Worm (Caenorhabditis elegans) whole organism, midembryonic: ENCODE results near the gene F52E4.5.

Experiments
- T22C8.4 ChIP-seq: fragments of 200-800 bp; sonication (Bioruptor generic); IDR thresholded peaks from 2 replicates; pipeline ENCODE4 v1.3.6; 2022; ENCODE audit warnings: missing genetic modification characterization, missing compliant biosample characterization
- cog-1 ChIP-seq: sonication (generic microtip); optimal IDR thresholded peaks from 2 replicates; lab custom pipeline; 2016; ENCODE audit warnings: missing genetic modification characterization, missing compliant biosample characterization
- flt-1 ChIP-seq: fragments of 200-800 bp; sonication (Bioruptor generic); IDR thresholded peaks from 2 replicates; pipeline ENCODE4 v1.3.6; 2022; ENCODE audit warnings: missing genetic modification characterization, missing compliant biosample characterization
- klf-2 ChIP-seq: fragments of 200-800 bp; sonication (Bioruptor generic); conservative IDR thresholded peaks from 2 replicates; pipeline ENCODE4 v1.3.6; 2022; ENCODE audit warnings: missing genetic modification reagents, missing genetic modification characterization, missing compliant biosample characterization
- med-1 ChIP-seq: sonication (generic microtip); optimal IDR thresholded peaks from 2 replicates; lab custom pipeline; 2017; ENCODE audit warnings: missing genetic modification characterization, mild to moderate bottlenecking, missing compliant biosample characterization, antibody characterized with exemption, missing genetic modification reagents; ENCODE audit not compliant: insufficient read depth
- ref-1 ChIP-seq: fragments of 200-800 bp; sonication (Bioruptor generic); conservative IDR thresholded peaks from 2 replicates; pipeline ENCODE4 v1.3.6; 2022; ENCODE audit warnings: missing genetic modification reagents, missing genetic modification characterization, missing compliant biosample characterization
- tab-1 ChIP-seq: fragments of 200-800 bp; sonication (Bioruptor generic); IDR thresholded peaks from 2 replicates; pipeline ENCODE4 v1.3.6; 2022; ENCODE audit warnings: missing genetic modification characterization, missing compliant biosample characterization
- ztf-23 ChIP-seq: fragments of 200-800 bp; sonication (Bioruptor generic); IDR thresholded peaks from 2 replicates; pipeline ENCODE4 v1.3.6; 2022; ENCODE audit warnings: missing genetic modification reagents, missing genetic modification characterization, missing compliant biosample characterization
- ztf-29 ChIP-seq: fragments of 200-800 bp; sonication (Bioruptor generic); IDR thresholded peaks from 2 replicates; pipeline ENCODE4 v1.3.6; 2022; ENCODE audit warnings: missing genetic modification reagents, missing genetic modification characterization, missing compliant biosample characterization

F52E4.5 gene

DNA sequence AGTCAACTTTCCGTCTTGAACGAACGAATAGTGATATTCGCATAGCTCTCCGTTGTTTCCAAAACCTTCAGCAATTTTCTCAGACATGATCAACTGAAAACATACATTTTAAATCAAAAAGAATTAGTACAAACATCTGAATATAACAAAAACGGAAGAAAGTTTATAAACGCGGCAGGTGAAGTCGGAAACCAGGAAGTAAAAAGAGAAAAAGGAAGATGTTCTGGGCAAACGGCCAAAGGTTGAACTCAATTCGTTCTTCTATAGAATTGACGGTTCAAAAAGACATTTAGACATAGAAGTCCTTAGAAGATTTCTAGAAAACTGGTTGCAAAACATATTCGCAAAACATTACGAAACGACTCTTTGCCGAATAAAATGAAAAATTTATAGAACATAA, at the start of gene F52E4.5:
F52E4.5 (minus strand) TSS at position 101 of the 400 bp plus-strand sequence.
- TF ChIP-seq ref-1 (GFP tag; lab: Robert Waterston, UW) (no peak), med-1 (no peak), ztf-29 (GFP tag; lab: Robert Waterston, UW) (no peak), tab-1 (GFP tag; lab: Robert Waterston, UW) (no peak), ztf-23 (GFP tag; lab: Robert Waterston, UW) (no peak), klf-2 (GFP tag; lab: Robert Waterston, UW) (no peak), flt-1 (GFP tag; lab: Robert Waterston, UW) (no peak), T22C8.4 (GFP tag; lab: Robert Waterston, UW) (no peak), cog-1 (tag; lab: Kevin White, UChicago) (no peak)

DNA sequence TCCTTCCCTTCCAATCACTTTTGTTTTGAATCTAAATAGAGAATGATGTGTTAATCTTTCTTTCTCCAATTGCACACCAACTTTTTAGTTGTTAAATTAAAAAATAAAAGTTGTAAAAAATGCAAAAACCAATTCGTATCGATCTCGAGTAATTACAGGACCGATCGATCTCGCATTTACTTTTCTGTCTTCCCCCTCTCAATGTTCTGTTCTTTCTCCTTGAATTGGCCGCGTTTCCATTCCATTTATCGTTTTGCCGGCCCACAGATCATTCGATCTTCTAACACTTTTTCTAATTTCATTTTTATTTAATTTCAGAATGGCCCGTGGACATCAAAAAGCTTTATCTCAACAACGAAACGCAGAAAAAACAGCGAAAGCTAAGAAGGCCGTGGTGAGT, 48.0 kb upstream of the F52E4.5 start, which contains the start of gene K10B3.1:
K10B3.1 (plus strand) TSS at position 301 of the 400 bp plus-strand sequence.
- TF ChIP-seq flt-1 (GFP tag; lab: Robert Waterston, UW) (no peak), T22C8.4 (GFP tag; lab: Robert Waterston, UW) (no peak), med-1 (no peak), klf-2 (GFP tag; lab: Robert Waterston, UW) (no peak), tab-1 (GFP tag; lab: Robert Waterston, UW) (no peak), cog-1 (tag; lab: Kevin White, UChicago) (no peak), ref-1 (GFP tag; lab: Robert Waterston, UW) (no peak), ztf-23 (GFP tag; lab: Robert Waterston, UW) (no peak), ztf-29 (GFP tag; lab: Robert Waterston, UW) (no peak)

DNA sequence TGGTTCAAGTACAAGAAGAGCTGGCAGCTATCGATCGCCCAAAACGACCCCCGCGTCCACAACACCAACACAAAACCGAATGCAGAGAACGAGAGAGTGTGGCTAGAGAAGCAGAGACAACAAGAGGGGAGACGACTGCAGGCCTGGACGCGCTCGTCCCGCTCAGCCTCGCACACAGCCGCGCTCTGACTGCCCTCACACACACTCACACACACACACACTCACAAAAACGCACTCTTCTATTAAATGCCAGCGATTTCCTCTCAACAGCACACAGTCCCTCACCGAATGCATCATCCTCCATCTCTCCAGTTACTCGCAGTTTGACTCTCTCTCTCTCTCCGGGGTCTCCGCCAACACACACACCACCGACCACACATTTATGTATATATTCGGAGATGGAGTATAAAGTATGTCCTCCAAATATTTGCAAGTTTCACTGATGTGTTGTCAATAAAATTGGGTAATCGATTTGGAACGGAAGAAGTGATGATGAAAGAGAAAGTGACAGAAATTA, 40.5 kb upstream of the F52E4.5 start:
- no peak for TF ChIP-seq med-1
- TF ChIP-seq ref-1 (GFP tag; lab: Robert Waterston, UW), result no peak
- TF ChIP-seq klf-2 (GFP tag; lab: Robert Waterston, UW), result no peak; the same call in 1 of the 2 replicates
- TF ChIP-seq cog-1 (tag; lab: Kevin White, UChicago), result peak; percentile 81
- peak; percentile 78 for TF ChIP-seq tab-1 (GFP tag; lab: Robert Waterston, UW)
- peak; percentile 48; the same call in 1 of the 2 replicates for TF ChIP-seq T22C8.4 (GFP tag; lab: Robert Waterston, UW)
- 0 out of 2 replicates have a peak, but pooled peaks have one; percentile 61 for TF ChIP-seq ztf-23 (GFP tag; lab: Robert Waterston, UW)
- TF ChIP-seq flt-1 (GFP tag; lab: Robert Waterston, UW), result peak; percentile 88

DNA sequence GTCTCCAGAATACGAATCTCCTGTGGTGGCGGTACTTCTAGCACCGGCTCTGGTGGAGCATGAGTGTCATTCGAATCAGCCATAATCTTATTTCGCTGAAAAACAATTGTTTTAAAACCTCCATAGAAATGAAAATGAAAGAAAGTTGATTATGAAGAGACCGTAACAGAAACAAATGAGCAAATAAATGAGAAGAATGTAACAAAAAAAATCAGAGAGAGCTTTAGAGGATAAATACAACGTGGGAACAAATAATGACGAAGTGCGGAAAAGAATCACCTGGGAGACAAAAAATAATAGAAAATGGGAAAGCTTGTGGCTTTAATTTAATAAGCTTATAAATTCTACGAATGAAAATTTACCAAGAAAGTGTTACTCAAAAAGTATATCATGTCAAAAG, 39.8 kb upstream of the F52E4.5 start, which contains the start of gene spc-1:
spc-1 (minus strand) TSS at position 101 of the 400 bp plus-strand sequence.
- TF ChIP-seq klf-2 (GFP tag; lab: Robert Waterston, UW), result no peak
- TF ChIP-seq cog-1 (tag; lab: Kevin White, UChicago), result no peak
- no peak for TF ChIP-seq flt-1 (GFP tag; lab: Robert Waterston, UW)

DNA sequence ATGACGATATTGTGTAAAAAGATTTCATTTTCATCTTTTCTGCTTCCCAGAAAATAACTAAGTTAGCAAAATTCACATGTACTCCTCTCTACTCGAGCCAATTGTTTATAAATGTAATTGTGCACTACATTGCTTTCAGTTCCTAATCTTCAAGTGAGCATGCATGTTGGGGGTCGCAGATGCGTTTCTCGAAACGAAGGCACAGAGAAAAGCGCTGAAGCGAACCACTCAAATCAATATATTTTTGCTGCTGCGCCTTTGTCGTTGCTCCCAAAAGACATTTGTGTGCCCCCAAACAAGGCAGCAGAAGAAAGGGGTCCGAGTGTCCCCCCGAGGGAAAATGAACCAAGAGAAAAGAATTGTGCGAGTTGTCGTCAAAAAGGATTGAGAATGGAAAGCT, 39.1 kb upstream of the F52E4.5 start:
- TF ChIP-seq tab-1 (GFP tag; lab: Robert Waterston, UW) (no peak), klf-2 (GFP tag; lab: Robert Waterston, UW) (no peak), cog-1 (tag; lab: Kevin White, UChicago) (no peak), ztf-23 (GFP tag; lab: Robert Waterston, UW) (no peak), flt-1 (GFP tag; lab: Robert Waterston, UW) (no peak), ref-1 (GFP tag; lab: Robert Waterston, UW) (no peak), T22C8.4 (GFP tag; lab: Robert Waterston, UW) (no peak), med-1 (no peak), ztf-29 (GFP tag; lab: Robert Waterston, UW) (no peak)

DNA sequence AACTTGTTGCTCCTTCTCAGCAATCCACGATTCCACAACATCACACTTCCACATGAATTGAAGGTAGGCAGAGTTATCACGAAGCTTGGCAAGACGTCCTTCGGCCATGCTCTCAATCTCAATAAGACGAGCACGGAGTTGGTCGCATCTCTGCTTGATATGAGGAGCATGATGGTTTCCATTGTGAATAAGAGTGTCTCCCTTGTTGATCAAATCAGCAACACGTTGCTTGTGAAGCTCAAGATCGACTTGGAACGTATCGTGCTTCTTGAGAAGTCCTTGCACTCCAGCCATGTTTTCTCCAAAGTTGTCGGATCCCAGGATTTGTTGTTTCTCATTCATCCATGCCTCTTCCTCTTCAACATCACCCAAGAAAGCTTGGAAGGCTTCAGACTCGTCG, 32.5 kb upstream of the F52E4.5 start:
- TF ChIP-seq ztf-29 (GFP tag; lab: Robert Waterston, UW), result no peak
- no peak for TF ChIP-seq tab-1 (GFP tag; lab: Robert Waterston, UW)
- TF ChIP-seq ztf-23 (GFP tag; lab: Robert Waterston, UW), result no peak
- TF ChIP-seq flt-1 (GFP tag; lab: Robert Waterston, UW), result no peak
- no peak for TF ChIP-seq T22C8.4 (GFP tag; lab: Robert Waterston, UW)
- no peak for TF ChIP-seq ref-1 (GFP tag; lab: Robert Waterston, UW)
- no peak for TF ChIP-seq klf-2 (GFP tag; lab: Robert Waterston, UW)
- no peak for TF ChIP-seq cog-1 (tag; lab: Kevin White, UChicago)
- no peak for TF ChIP-seq med-1

DNA sequence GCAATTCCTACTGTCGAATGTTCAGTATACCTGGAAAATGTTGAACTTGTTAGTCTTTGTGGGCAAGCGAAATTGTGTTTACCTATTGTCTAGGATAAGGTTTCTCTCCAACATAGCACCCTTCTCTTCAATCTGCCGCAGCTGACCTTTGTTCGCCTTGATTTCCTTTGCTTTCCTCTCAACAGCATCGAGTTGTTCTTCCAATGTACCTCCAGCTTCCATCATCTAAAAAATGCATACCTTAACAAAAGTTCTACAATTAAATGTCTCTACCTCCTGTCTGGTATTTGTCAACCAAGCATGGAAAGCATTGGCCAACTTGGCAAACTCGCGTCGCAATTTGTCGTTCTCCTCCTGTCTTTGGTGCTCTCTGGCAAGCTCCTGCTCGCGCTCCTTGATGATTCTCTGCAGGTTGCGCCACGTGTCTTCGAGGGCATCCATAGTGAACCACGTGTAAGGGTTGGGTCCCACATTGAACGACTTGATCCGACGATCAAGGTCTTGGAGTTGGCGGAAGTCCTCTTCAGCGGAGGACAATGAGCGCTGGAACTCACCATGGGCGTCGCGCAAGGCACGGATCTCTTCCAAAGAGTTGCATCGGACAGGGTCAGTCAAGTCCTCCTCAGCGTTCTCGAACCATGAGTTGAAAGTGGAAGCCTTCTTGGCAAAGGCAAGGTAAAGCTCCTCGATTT, 31.6 kb upstream of the F52E4.5 start:
- TF ChIP-seq flt-1 (GFP tag; lab: Robert Waterston, UW), result no peak
- TF ChIP-seq ztf-23 (GFP tag; lab: Robert Waterston, UW), result no peak
- no peak for TF ChIP-seq med-1
- TF ChIP-seq ref-1 (GFP tag; lab: Robert Waterston, UW), result no peak
- no peak for TF ChIP-seq klf-2 (GFP tag; lab: Robert Waterston, UW)
- TF ChIP-seq cog-1 (tag; lab: Kevin White, UChicago), result no peak
- TF ChIP-seq tab-1 (GFP tag; lab: Robert Waterston, UW), result no peak
- TF ChIP-seq ztf-29 (GFP tag; lab: Robert Waterston, UW), result no peak
- no peak for TF ChIP-seq T22C8.4 (GFP tag; lab: Robert Waterston, UW)

DNA sequence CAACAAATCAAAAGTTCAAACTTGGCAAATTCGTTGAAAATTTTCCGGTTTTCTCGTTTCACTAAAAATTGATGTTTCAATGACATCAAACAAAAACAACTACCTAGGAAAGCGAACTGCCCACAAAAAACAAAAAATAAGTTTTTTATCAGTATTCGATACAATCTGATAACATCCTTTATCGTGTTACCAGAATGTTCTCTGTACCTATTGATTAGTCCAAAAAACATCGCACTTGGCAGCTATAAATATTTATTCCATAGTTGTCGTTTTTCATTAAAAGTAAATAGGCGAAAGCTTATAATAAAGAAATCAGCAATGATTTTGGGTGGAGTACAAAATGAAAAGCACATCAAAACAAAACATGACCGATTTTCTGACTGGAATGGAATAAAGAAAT, 30.1 kb upstream of the F52E4.5 start:
- TF ChIP-seq klf-2 (GFP tag; lab: Robert Waterston, UW) (no peak), ztf-23 (GFP tag; lab: Robert Waterston, UW) (no peak), cog-1 (tag; lab: Kevin White, UChicago) (no peak), ztf-29 (GFP tag; lab: Robert Waterston, UW) (no peak)
